In the genomic region with DNA sequence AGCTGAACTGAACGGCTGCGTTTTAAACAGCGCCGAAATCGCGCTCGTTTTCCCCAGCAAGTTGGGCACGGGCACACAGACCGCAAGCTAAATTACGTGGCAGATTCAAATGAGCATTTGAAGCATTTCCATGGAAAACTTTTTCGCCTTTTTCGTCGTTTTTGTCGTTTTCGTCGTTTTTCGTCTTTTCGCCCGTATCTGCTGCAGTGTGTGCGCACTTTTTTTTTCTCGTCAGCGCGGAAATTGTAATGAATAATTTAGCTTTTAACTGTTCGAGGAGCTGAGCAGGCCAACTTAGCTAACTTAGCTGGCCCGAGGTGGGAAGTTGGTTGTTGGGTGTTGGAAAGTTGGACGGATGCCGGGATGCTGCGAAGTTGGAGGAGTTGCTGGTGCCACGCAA, we compare ENCODE assay signal across 3 fruit fly cellular contexts.
TF ChIP-seq lines count a peak whose summit lies in the region.

No protein-coding gene starts in this region.

- no peak for TF ChIP-seq CTCF in whole organism, embryonic (GFP tag; optimal IDR thresholded peaks at IDR 0.05; lab: Kevin White, UChicago)

TF ChIP-seq in whole organism, embryonic, 481 proteins besides CTCF, POLR2A, EP300 and RAD21:
- TF ChIP-seq CG13894 (tag; optimal IDR thresholded peaks at IDR 0.05; lab: Kevin White, UChicago) (no peak), tll (GFP tag; optimal IDR thresholded peaks at IDR 0.05; lab: Kevin White, UChicago) (no peak), CG8359 (GFP tag; optimal IDR thresholded peaks at IDR 0.05; lab: Kevin White, UChicago; ENCODE audit: borderline replicate concordance) (peak; percentile 78), CG17359 (tag; optimal IDR thresholded peaks at IDR 0.05; lab: Kevin White, UChicago) (no peak)

TF ChIP-seq in whole organism, prepupa, 60 proteins besides CTCF, POLR2A, EP300 and RAD21:
- TF ChIP-seq Lpt (GFP tag; optimal IDR thresholded peaks at IDR 0.05; lab: Kevin White, UChicago) (peak; percentile 9), cyc (GFP tag; optimal IDR thresholded peaks at IDR 0.05; lab: Kevin White, UChicago) (no peak), Eip93F (GFP tag; optimal IDR thresholded peaks at IDR 0.05; lab: Kevin White, UChicago) (no peak), CG31627 (GFP tag; optimal IDR thresholded peaks at IDR 0.05; lab: Kevin White, UChicago) (no peak), fd85E (GFP tag; optimal IDR thresholded peaks at IDR 0.05; lab: Kevin White, UChicago) (no peak), topi (GFP tag; optimal IDR thresholded peaks at IDR 0.05; lab: Kevin White, UChicago) (no peak), CG6792 (GFP tag; optimal IDR thresholded peaks at IDR 0.05; lab: Kevin White, UChicago) (no peak), Ets21C (GFP tag; optimal IDR thresholded peaks at IDR 0.05; lab: Kevin White, UChicago) (no peak), dac (GFP tag; optimal IDR thresholded peaks at IDR 0.05; lab: Kevin White, UChicago) (peak; percentile 10), salr (GFP tag; optimal IDR thresholded peaks at IDR 0.05; lab: Kevin White, UChicago) (no peak), Met (GFP tag; optimal IDR thresholded peaks at IDR 0.05; lab: Kevin White, UChicago) (no peak), Hr39 (GFP tag; optimal IDR thresholded peaks at IDR 0.05; lab: Kevin White, UChicago) (no peak), dsx (GFP tag; optimal IDR thresholded peaks at IDR 0.05; lab: Kevin White, UChicago; ENCODE audit: poor library complexity, severe bottlenecking) (no peak), eg (GFP tag; IDR thresholded peaks at IDR 0.05; lab: Robert Waterston, UW) (peak; percentile 46; the same call in 1 of the 3 replicates), CG15336 (GFP tag; IDR thresholded peaks at IDR 0.05; lab: Robert Waterston, UW) (peak; percentile 12; the same call in 1 of the 2 replicates), achi (GFP tag; optimal IDR thresholded peaks at IDR 0.05; lab: Kevin White, UChicago) (no peak), pdm3 (GFP tag; optimal IDR thresholded peaks at IDR 0.05; lab: Kevin White, UChicago) (no peak), CG32006 (GFP tag; optimal IDR thresholded peaks at IDR 0.05; lab: Kevin White, UChicago) (no peak), CG6808 (GFP tag; optimal IDR thresholded peaks at IDR 0.05; lab: Kevin White, UChicago) (no peak), CG6276 (GFP tag; optimal IDR thresholded peaks at IDR 0.05; lab: Kevin White, UChicago) (peak; percentile 72), CG11762 (GFP tag; optimal IDR thresholded peaks at IDR 0.05; lab: Kevin White, UChicago; ENCODE audit: insufficient read depth) (no peak), CG8119 (GFP tag; IDR thresholded peaks at IDR 0.05; lab: Robert Waterston, UW) (peak; percentile 47; the same call in 1 of the 3 replicates)

TF ChIP-seq in whole organism, pupa, 21 proteins besides CTCF, POLR2A, EP300 and RAD21:
- no peak for TF ChIP-seq gl (tag; optimal IDR thresholded peaks at IDR 0.05; lab: Kevin White, UChicago)
- TF ChIP-seq CG34367 (tag; optimal IDR thresholded peaks at IDR 0.05; lab: Kevin White, UChicago): no peak
- no peak for TF ChIP-seq CG8301 (tag; optimal IDR thresholded peaks at IDR 0.05; lab: Kevin White, UChicago)
- TF ChIP-seq Ets98B (GFP tag; IDR thresholded peaks at IDR 0.05; lab: Robert Waterston, UW): peak; percentile 62; the same call in 1 of the 2 replicates
- TF ChIP-seq CG17806 (tag; optimal IDR thresholded peaks at IDR 0.05; lab: Kevin White, UChicago): no peak
- no peak for TF ChIP-seq CG10348 (GFP tag; IDR thresholded peaks at IDR 0.05; lab: Robert Waterston, UW)
- no peak for TF ChIP-seq CG15710 (tag; optimal IDR thresholded peaks at IDR 0.05; lab: Kevin White, UChicago)
- peak; percentile 58; the same call in 2 of the 3 replicates for TF ChIP-seq CG4496 (GFP tag; IDR thresholded peaks at IDR 0.05; lab: Robert Waterston, UW)
- 0 out of 2 replicates have a peak, but pooled peaks have one; percentile 25 for TF ChIP-seq CG12605 (GFP tag; IDR thresholded peaks at IDR 0.05; lab: Robert Waterston, UW)
